Worm (Caenorhabditis elegans) whole organism, mixed stage, embryonic: ENCODE data around the gene nhr-123.

ENCODE experiments used
- M03D4.4 ChIP-seq: sonication (generic microtip); optimal IDR thresholded peaks from 2 replicates; lab custom pipeline; 2017; ENCODE audit warnings: mild to moderate bottlenecking, missing genetic modification characterization, missing compliant biosample characterization
- bed-3 ChIP-seq: fragments of 200-800 bp; sonication (Bioruptor generic); optimal IDR thresholded peaks from 3 replicates; lab custom pipeline; 2018; ENCODE audit warnings: mild to moderate bottlenecking, missing genetic modification characterization, moderate library complexity, missing compliant biosample characterization
- blmp-1 ChIP-seq: fragments of 150-350 bp; optimal IDR thresholded peaks from 2 replicates; lab custom pipeline; 2014; ENCODE audit warnings: missing biosample characterization, missing genetic modification characterization
- ceh-39 ChIP-seq: fragments of 150-350 bp; optimal IDR thresholded peaks from 2 replicates; lab custom pipeline; 2014; ENCODE audit warnings: missing biosample characterization, missing genetic modification characterization
- ceh-43 ChIP-seq: fragments of 200-800 bp; sonication (Bioruptor generic); optimal IDR thresholded peaks from 2 replicates; lab custom pipeline; 2018; ENCODE audit warnings: mild to moderate bottlenecking, missing genetic modification characterization, moderate library complexity, missing compliant biosample characterization
- ceh-83 ChIP-seq: fragments of 200-800 bp; sonication (Bioruptor generic); optimal IDR thresholded peaks from 2 replicates; lab custom pipeline; 2018; ENCODE audit warnings: mild to moderate bottlenecking, missing genetic modification characterization, missing compliant biosample characterization
- ces-1 ChIP-seq: fragments of 150-350 bp; optimal IDR thresholded peaks from 2 replicates; lab custom pipeline; 2014; ENCODE audit warnings: missing biosample characterization, missing genetic modification reagents, missing genetic modification characterization
- cnd-1 ChIP-seq: fragments of 200-800 bp; sonication (Bioruptor generic); optimal IDR thresholded peaks from 2 replicates; lab custom pipeline; 2018; ENCODE audit warnings: mild to moderate bottlenecking, missing genetic modification characterization, missing compliant biosample characterization
- drap-1 ChIP-seq: fragments of 200-800 bp; sonication (Bioruptor generic); optimal IDR thresholded peaks from 3 replicates; lab custom pipeline; 2018; ENCODE audit warnings: mild to moderate bottlenecking, missing genetic modification characterization, missing compliant biosample characterization
- elt-1 ChIP-seq: sonication (generic microtip); optimal IDR thresholded peaks from 2 replicates; lab custom pipeline; 2017; ENCODE audit warnings: missing genetic modification characterization, mild to moderate bottlenecking, missing compliant biosample characterization, antibody characterized with exemption, moderate library complexity, borderline replicate concordance; ENCODE audit not compliant: insufficient read depth
- elt-3 ChIP-seq: fragments of 150-350 bp; optimal IDR thresholded peaks from 2 replicates; lab custom pipeline; 2014; ENCODE audit warnings: missing biosample characterization, missing genetic modification characterization
- hlh-1 ChIP-seq: fragments of 150-350 bp; optimal IDR thresholded peaks from 2 replicates; lab custom pipeline; 2014; ENCODE audit warnings: missing biosample characterization, missing genetic modification reagents, missing genetic modification characterization
- lin-13 ChIP-seq: fragments of 150-350 bp; optimal IDR thresholded peaks from 2 replicates; lab custom pipeline; 2014; ENCODE audit warnings: missing biosample characterization, missing genetic modification characterization
- lin-32 ChIP-seq: fragments of 200-800 bp; sonication (Bioruptor generic); optimal IDR thresholded peaks from 2 replicates; lab custom pipeline; 2018; ENCODE audit warnings: mild to moderate bottlenecking, missing genetic modification characterization, missing compliant biosample characterization
- lsy-2 ChIP-seq: fragments of 150-350 bp; optimal IDR thresholded peaks from 2 replicates; lab custom pipeline; 2014; ENCODE audit warnings: missing biosample characterization, missing genetic modification characterization
- mab-5 ChIP-seq: fragments of 150-350 bp; optimal IDR thresholded peaks from 2 replicates; lab custom pipeline; 2014; ENCODE audit warnings: missing biosample characterization, missing genetic modification characterization
- mep-1 ChIP-seq: fragments of 150-350 bp; optimal IDR thresholded peaks from 2 replicates; lab custom pipeline; 2017; ENCODE audit warnings: missing biosample characterization, missing genetic modification reagents, missing genetic modification characterization, inconsistent platforms
- nhr-12 ChIP-seq: fragments of 150-350 bp; optimal IDR thresholded peaks from 2 replicates; lab custom pipeline; 2014; ENCODE audit warnings: missing biosample characterization, missing genetic modification characterization
- nhr-2 ChIP-seq: fragments of 150-350 bp; optimal IDR thresholded peaks from 2 replicates; lab custom pipeline; 2014; ENCODE audit warnings: missing biosample characterization, missing genetic modification characterization
- nhr-237 ChIP-seq: fragments of 150-350 bp; optimal IDR thresholded peaks from 2 replicates; lab custom pipeline; 2014; ENCODE audit warnings: missing biosample characterization, missing genetic modification characterization
- nhr-28 ChIP-seq: fragments of 150-350 bp; optimal IDR thresholded peaks from 2 replicates; lab custom pipeline; 2014; ENCODE audit warnings: missing biosample characterization, missing genetic modification characterization
- nhr-76 ChIP-seq: sonication (generic microtip); optimal IDR thresholded peaks from 2 replicates; lab custom pipeline; 2017; ENCODE audit warnings: missing biosample characterization, missing genetic modification characterization
- pha-4 ChIP-seq: fragments of 150-350 bp; optimal IDR thresholded peaks from 2 replicates; lab custom pipeline; 2018; ENCODE audit warnings: missing biosample characterization, missing genetic modification reagents, missing genetic modification characterization
- sem-2 ChIP-seq: fragments of 200-800 bp; sonication (Bioruptor generic); optimal IDR thresholded peaks from 2 replicates; lab custom pipeline; 2018; ENCODE audit warnings: mild to moderate bottlenecking, missing genetic modification characterization, missing compliant biosample characterization
- snpc-4 ChIP-seq: fragments of 150-350 bp; optimal IDR thresholded peaks from 2 replicates; lab custom pipeline; 2014; ENCODE audit warnings: missing biosample characterization, missing genetic modification characterization
- sptf-1 ChIP-seq: sonication (generic microtip); optimal IDR thresholded peaks from 2 replicates; lab custom pipeline; 2017; ENCODE audit warnings: mild to moderate bottlenecking, missing genetic modification characterization, moderate library complexity, missing compliant biosample characterization
- tbx-8 ChIP-seq: fragments of 200-800 bp; sonication (Bioruptor generic); optimal IDR thresholded peaks from 2 replicates; lab custom pipeline; 2018; ENCODE audit warnings: mild to moderate bottlenecking, missing genetic modification characterization, moderate library complexity, missing compliant biosample characterization
- unc-120 ChIP-seq: sonication (generic microtip); optimal IDR thresholded peaks from 2 replicates; lab custom pipeline; 2017; ENCODE audit warnings: missing genetic modification characterization, missing compliant biosample characterization; ENCODE audit not compliant: poor library complexity, severe bottlenecking
- unc-39 ChIP-seq: fragments of 150-350 bp; optimal IDR thresholded peaks from 2 replicates; lab custom pipeline; 2014; ENCODE audit warnings: missing biosample characterization, missing genetic modification characterization
- unc-62 ChIP-seq: fragments of 150-350 bp; optimal IDR thresholded peaks from 2 replicates; lab custom pipeline; 2014; ENCODE audit warnings: missing biosample characterization, missing genetic modification reagents, missing genetic modification characterization
- zip-8 ChIP-seq: fragments of 150-350 bp; optimal IDR thresholded peaks from 2 replicates; lab custom pipeline; 2014; ENCODE audit warnings: missing biosample characterization, missing genetic modification characterization
- ztf-11 ChIP-seq: fragments of 150-350 bp; optimal IDR thresholded peaks from 2 replicates; lab custom pipeline; 2014; ENCODE audit warnings: missing biosample characterization, missing genetic modification characterization

The nhr-123 gene

ce11 chrV:462263-462662, 11.0 kb downstream of the nhr-123 start, which contains the start of gene nhr-202:
TSS of gene nhr-202 (plus strand) at chrV:462588.
- no peak for TF ChIP-seq ces-1 (GFP tag; lab: Kevin White, UChicago)
- no peak for TF ChIP-seq lsy-2 (tag; lab: Kevin White, UChicago)
- TF ChIP-seq snpc-4 (tag; lab: Kevin White, UChicago), result no peak
- TF ChIP-seq blmp-1 (tag; lab: Kevin White, UChicago), result no peak
- no peak for TF ChIP-seq zip-8 (tag; lab: Kevin White, UChicago)
- TF ChIP-seq ceh-43 (GFP tag; lab: Kevin White, UChicago), result no peak
- no peak for TF ChIP-seq ceh-83 (GFP tag; lab: Kevin White, UChicago)
- TF ChIP-seq nhr-12 (tag; lab: Kevin White, UChicago), result no peak
- TF ChIP-seq cnd-1, result no peak
- no peak for TF ChIP-seq unc-120 (tag; lab: Kevin White, UChicago)
- no peak for TF ChIP-seq ceh-39 (tag; lab: Kevin White, UChicago)
- TF ChIP-seq ztf-11 (tag; lab: Kevin White, UChicago), result no peak
- no peak for TF ChIP-seq nhr-237
- no peak for TF ChIP-seq nhr-2 (tag; lab: Kevin White, UChicago)

- TF ChIP-seq hlh-1 (tag; lab: Kevin White, UChicago) (no peak), mab-5 (tag; lab: Kevin White, UChicago) (no peak), elt-3 (tag; lab: Kevin White, UChicago) (no peak), mep-1 (tag; lab: Kevin White, UChicago) (no peak), snpc-4 (tag; lab: Kevin White, UChicago) (no peak), sem-2 (GFP tag; lab: Kevin White, UChicago) (no peak), sptf-1 (tag; lab: Kevin White, UChicago) (no peak), unc-62 (GFP tag; lab: Kevin White, UChicago) (no peak), ceh-39 (tag; lab: Kevin White, UChicago) (no peak), zip-8 (tag; lab: Kevin White, UChicago) (no peak), cnd-1 (no peak), unc-120 (tag; lab: Kevin White, UChicago) (no peak), ces-1 (GFP tag; lab: Kevin White, UChicago) (no peak), lin-13 (tag; lab: Kevin White, UChicago) (no peak), ztf-11 (tag; lab: Kevin White, UChicago) (no peak), tbx-8 (GFP tag; lab: Kevin White, UChicago) (no peak), nhr-28 (tag; lab: Kevin White, UChicago) (no peak), M03D4.4 (tag; lab: Kevin White, UChicago) (no peak)
Measured at ce11 chrV:464800-465199, 13.5 kb downstream of the nhr-123 start, which contains the start of gene nhr-201. TSS of gene nhr-201 (plus strand) at chrV:464828.

- TF ChIP-seq bed-3 (GFP tag; lab: Kevin White, UChicago) (no peak), snpc-4 (tag; lab: Kevin White, UChicago) (no peak), elt-3 (tag; lab: Kevin White, UChicago) (no peak), sem-2 (GFP tag; lab: Kevin White, UChicago) (no peak), tbx-8 (GFP tag; lab: Kevin White, UChicago) (no peak), hlh-1 (tag; lab: Kevin White, UChicago) (no peak), zip-8 (tag; lab: Kevin White, UChicago) (no peak), lin-32 (GFP tag; lab: Kevin White, UChicago) (no peak), nhr-2 (tag; lab: Kevin White, UChicago) (no peak)
Measured at ce11 chrV:465355-465754, 14.1 kb downstream of the nhr-123 start.

- TF ChIP-seq sem-2 (GFP tag; lab: Kevin White, UChicago) (no peak), nhr-76 (tag; lab: Kevin White, UChicago) (no peak), pha-4 (tag; lab: Kevin White, UChicago) (no peak), mep-1 (tag; lab: Kevin White, UChicago) (no peak), lin-32 (GFP tag; lab: Kevin White, UChicago) (no peak), unc-62 (GFP tag; lab: Kevin White, UChicago) (no peak), unc-120 (tag; lab: Kevin White, UChicago) (no peak), nhr-2 (tag; lab: Kevin White, UChicago) (no peak), unc-39 (tag; lab: Kevin White, UChicago) (no peak), nhr-28 (tag; lab: Kevin White, UChicago) (no peak)
Measured at ce11 chrV:467507-467906, 16.3 kb downstream of the nhr-123 start.

ce11 chrV:468460-468859, 17.2 kb downstream of the nhr-123 start, which contains the start of gene srbc-57:
TSS of gene srbc-57 (minus strand) at chrV:468560.
- no peak for TF ChIP-seq hlh-1 (tag; lab: Kevin White, UChicago)
- TF ChIP-seq nhr-12 (tag; lab: Kevin White, UChicago), result no peak
- TF ChIP-seq unc-120 (tag; lab: Kevin White, UChicago), result no peak
- no peak for TF ChIP-seq mab-5 (tag; lab: Kevin White, UChicago)
- TF ChIP-seq ceh-83 (GFP tag; lab: Kevin White, UChicago), result no peak
- TF ChIP-seq elt-1 (tag; lab: Kevin White, UChicago), result no peak
- no peak for TF ChIP-seq bed-3 (GFP tag; lab: Kevin White, UChicago)
- TF ChIP-seq mep-1 (tag; lab: Kevin White, UChicago), result no peak
- TF ChIP-seq drap-1 (GFP tag; lab: Kevin White, UChicago), result no peak
- TF ChIP-seq zip-8 (tag; lab: Kevin White, UChicago), result no peak
- no peak for TF ChIP-seq unc-62 (GFP tag; lab: Kevin White, UChicago)
- no peak for TF ChIP-seq ces-1 (GFP tag; lab: Kevin White, UChicago)
- TF ChIP-seq lin-13 (tag; lab: Kevin White, UChicago), result no peak
- no peak for TF ChIP-seq blmp-1 (tag; lab: Kevin White, UChicago)
- no peak for TF ChIP-seq nhr-28 (tag; lab: Kevin White, UChicago)
